Worm (Caenorhabditis elegans) whole organism, midembryonic: Measurements from ENCODE around the gene fbxb-20.

Source experiments
- T22C8.4 ChIP-seq: fragments of 200-800 bp; sonication (Bioruptor generic); IDR thresholded peaks from 2 replicates; pipeline ENCODE4 v1.3.6; 2022; ENCODE audit warnings: missing genetic modification characterization, missing compliant biosample characterization
- cog-1 ChIP-seq: sonication (generic microtip); optimal IDR thresholded peaks from 2 replicates; lab custom pipeline; 2016; ENCODE audit warnings: missing genetic modification characterization, missing compliant biosample characterization
- flt-1 ChIP-seq: fragments of 200-800 bp; sonication (Bioruptor generic); IDR thresholded peaks from 2 replicates; pipeline ENCODE4 v1.3.6; 2022; ENCODE audit warnings: missing genetic modification characterization, missing compliant biosample characterization
- klf-2 ChIP-seq: fragments of 200-800 bp; sonication (Bioruptor generic); conservative IDR thresholded peaks from 2 replicates; pipeline ENCODE4 v1.3.6; 2022; ENCODE audit warnings: missing genetic modification reagents, missing genetic modification characterization, missing compliant biosample characterization
- med-1 ChIP-seq: sonication (generic microtip); optimal IDR thresholded peaks from 2 replicates; lab custom pipeline; 2017; ENCODE audit warnings: missing genetic modification characterization, mild to moderate bottlenecking, missing compliant biosample characterization, antibody characterized with exemption, missing genetic modification reagents; ENCODE audit not compliant: insufficient read depth
- tab-1 ChIP-seq: fragments of 200-800 bp; sonication (Bioruptor generic); IDR thresholded peaks from 2 replicates; pipeline ENCODE4 v1.3.6; 2022; ENCODE audit warnings: missing genetic modification characterization, missing compliant biosample characterization
- ztf-23 ChIP-seq: fragments of 200-800 bp; sonication (Bioruptor generic); IDR thresholded peaks from 2 replicates; pipeline ENCODE4 v1.3.6; 2022; ENCODE audit warnings: missing genetic modification reagents, missing genetic modification characterization, missing compliant biosample characterization
- ztf-29 ChIP-seq: fragments of 200-800 bp; sonication (Bioruptor generic); IDR thresholded peaks from 2 replicates; pipeline ENCODE4 v1.3.6; 2022; ENCODE audit warnings: missing genetic modification reagents, missing genetic modification characterization, missing compliant biosample characterization

- TF ChIP-seq flt-1 = no peak
- TF ChIP-seq ztf-29 (GFP tag; lab: Robert Waterston, UW) = no peak
- no peak for TF ChIP-seq tab-1 (GFP tag; lab: Robert Waterston, UW)
- no peak for TF ChIP-seq med-1
- TF ChIP-seq klf-2 = no peak
- TF ChIP-seq ztf-23 (GFP tag; lab: Robert Waterston, UW) = no peak
- no peak for TF ChIP-seq cog-1 (tag; lab: Kevin White, UChicago)
- TF ChIP-seq T22C8.4 = no peak
These were observed 22.3 kb upstream of the fbxb-20 start for ce11 chrII:1672673-1673072.
